Worm (Caenorhabditis elegans) whole organism, L1 larva: Measurements from ENCODE around the gene F08D12.4.
A peak's percentile ranks its signal among the peaks of the same experiment; 100 is the strongest.

Experiments used
- C16A3.4 ChIP-seq: fragments of 150-350 bp; optimal IDR thresholded peaks from 2 replicates; lab custom pipeline; 2014; ENCODE audit warnings: missing biosample characterization, missing genetic modification characterization
- F16B12.6 ChIP-seq: fragments of 150-350 bp; optimal IDR thresholded peaks from 2 replicates; lab custom pipeline; 2014; ENCODE audit warnings: missing biosample characterization, missing genetic modification characterization
- aha-1 ChIP-seq: fragments of 150-350 bp; optimal IDR thresholded peaks from 2 replicates; lab custom pipeline; 2014; ENCODE audit warnings: missing biosample characterization, missing genetic modification characterization
- ama-1 ChIP-seq: fragments of 150-350 bp; optimal IDR thresholded peaks from 2 replicates; lab custom pipeline; 2014
- ceh-63 ChIP-seq: fragments of 200-800 bp; sonication (Bioruptor generic); optimal IDR thresholded peaks from 2 replicates; lab custom pipeline; 2018; ENCODE audit warnings: mild to moderate bottlenecking, missing genetic modification characterization, missing compliant biosample characterization
- ceh-8 ChIP-seq: fragments of 200-800 bp; sonication (Bioruptor generic); optimal IDR thresholded peaks from 2 replicates; lab custom pipeline; 2018; ENCODE audit warnings: mild to moderate bottlenecking, missing genetic modification characterization, moderate library complexity, missing compliant biosample characterization
- ceh-82 ChIP-seq, 3 experiments: fragments of 150-350 bp in 1 of 3; sonication (generic microtip) in 2 of 3; optimal IDR thresholded peaks; 2 replicates each; lab custom pipeline; 2014 to 2017; ENCODE audit warnings: missing biosample characterization in 3 of 3, missing genetic modification characterization in 3 of 3
- dpl-1 ChIP-seq, 3 experiments: fragments of 150-350 bp in 2 of 3; sonication (generic microtip) in 1 of 3; optimal IDR thresholded peaks; 2 replicates each; lab custom pipeline; 2014 to 2017; ENCODE audit warnings: missing biosample characterization in 3 of 3, missing genetic modification characterization in 3 of 3, missing genetic modification reagents in 3 of 3
- dsc-1 ChIP-seq: sonication (generic microtip); optimal IDR thresholded peaks from 2 replicates; lab custom pipeline; 2016; ENCODE audit warnings: mild to moderate bottlenecking, missing genetic modification characterization, missing compliant biosample characterization
- efl-1 ChIP-seq, 4 experiments: fragments of 150-350 bp; optimal IDR thresholded peaks in 3 of 4; peaks in 1 of 4; 1 replicate in 1 of 4; 2 replicates in 3 of 4; lab custom pipeline; 2014; ENCODE audit warnings: missing biosample characterization in 2 of 4, missing genetic modification characterization in 2 of 4, missing genetic modification reagents in 2 of 4
- egl-13 ChIP-seq: sonication (generic microtip); optimal IDR thresholded peaks from 2 replicates; lab custom pipeline; 2016; ENCODE audit warnings: missing genotype, missing genetic modification reagents, missing genetic modification characterization, missing compliant biosample characterization
- fkh-10 ChIP-seq: sonication (generic microtip); optimal IDR thresholded peaks from 2 replicates; lab custom pipeline; 2017; ENCODE audit warnings: missing biosample characterization, missing genetic modification reagents, missing genetic modification characterization
- isw-1 ChIP-seq: fragments of 200-800 bp; sonication (Bioruptor generic); IDR thresholded peaks from 2 replicates; pipeline ENCODE4 v1.3.6; 2022; ENCODE audit warnings: missing genetic modification characterization, missing compliant biosample characterization
- lin-13 ChIP-seq: fragments of 150-350 bp; optimal IDR thresholded peaks from 2 replicates; lab custom pipeline; 2014; ENCODE audit warnings: missing biosample characterization, missing genetic modification reagents, missing genetic modification characterization
- lin-14 ChIP-seq: fragments of 200-800 bp; sonication (Bioruptor generic); optimal IDR thresholded peaks from 2 replicates; lab custom pipeline; 2018; ENCODE audit warnings: mild to moderate bottlenecking, missing genetic modification characterization, moderate library complexity, missing compliant biosample characterization
- lin-15B ChIP-seq: fragments of 150-350 bp; sonication (generic microtip); optimal IDR thresholded peaks from 3 replicates; lab custom pipeline; 2014; ENCODE audit warnings: missing biosample characterization, missing genetic modification characterization
- lin-35 ChIP-seq, 2 experiments: fragments of 150-350 bp; optimal IDR thresholded peaks; 2 replicates each; lab custom pipeline; 2014; ENCODE audit warnings: missing biosample characterization in 2 of 2, missing genetic modification characterization in 2 of 2, missing genetic modification reagents in 2 of 2
- lsy-2 ChIP-seq, 2 experiments: fragments of 150-350 bp; optimal IDR thresholded peaks; 2 replicates each; lab custom pipeline; 2014; ENCODE audit warnings: missing biosample characterization in 2 of 2, missing genetic modification characterization in 2 of 2
- mdl-1 ChIP-seq, 2 experiments: fragments of 150-350 bp; optimal IDR thresholded peaks; 2 replicates each; lab custom pipeline; 2014 to 2017; ENCODE audit warnings: missing biosample characterization in 2 of 2, missing genetic modification characterization in 2 of 2, inconsistent platforms in 1 of 2
- mep-1 ChIP-seq: fragments of 150-350 bp; optimal IDR thresholded peaks from 2 replicates; lab custom pipeline; 2014; ENCODE audit warnings: missing biosample characterization, missing genetic modification characterization
- nhr-11 ChIP-seq: fragments of 150-350 bp; optimal IDR thresholded peaks from 2 replicates; lab custom pipeline; 2014; ENCODE audit warnings: missing biosample characterization, missing genetic modification characterization
- nhr-19 ChIP-seq: fragments of 200-800 bp; sonication (Bioruptor generic); conservative IDR thresholded peaks from 2 replicates; pipeline ENCODE4 v1.3.6; 2022; ENCODE audit warnings: missing genetic modification characterization, missing compliant biosample characterization
- nhr-20 ChIP-seq: sonication (generic microtip); optimal IDR thresholded peaks from 2 replicates; lab custom pipeline; 2016; ENCODE audit warnings: mild to moderate bottlenecking, missing genetic modification characterization, missing compliant biosample characterization
- nhr-76 ChIP-seq: sonication (generic microtip); optimal IDR thresholded peaks from 2 replicates; lab custom pipeline; 2017; ENCODE audit warnings: missing biosample characterization, missing genetic modification characterization
- nhr-77 ChIP-seq: fragments of 150-350 bp; optimal IDR thresholded peaks from 2 replicates; lab custom pipeline; 2014; ENCODE audit warnings: missing biosample characterization, missing genetic modification characterization
- nhr-90 ChIP-seq: sonication (generic microtip); optimal IDR thresholded peaks from 2 replicates; lab custom pipeline; 2016; ENCODE audit warnings: mild to moderate bottlenecking, missing genetic modification characterization, missing compliant biosample characterization; ENCODE audit not compliant: poor library complexity
- pax-3 ChIP-seq: fragments of 200-800 bp; sonication (Bioruptor generic); optimal IDR thresholded peaks from 2 replicates; lab custom pipeline; 2018; ENCODE audit warnings: mild to moderate bottlenecking, missing genetic modification characterization, moderate library complexity, missing compliant biosample characterization
- pqm-1 ChIP-seq: sonication (generic microtip); optimal IDR thresholded peaks from 3 replicates; lab custom pipeline; 2017; ENCODE audit warnings: missing biosample characterization, missing genetic modification characterization
- rnt-1 ChIP-seq: sonication (generic microtip); optimal IDR thresholded peaks from 2 replicates; lab custom pipeline; 2016; ENCODE audit warnings: mild to moderate bottlenecking, missing genetic modification characterization, moderate library complexity, missing compliant biosample characterization
- snu-23 ChIP-seq: sonication (generic microtip); optimal IDR thresholded peaks from 2 replicates; lab custom pipeline; 2016; ENCODE audit warnings: missing genetic modification characterization, missing compliant biosample characterization
- sox-4 ChIP-seq: sonication (generic microtip); optimal IDR thresholded peaks from 2 replicates; lab custom pipeline; 2016; ENCODE audit warnings: missing genetic modification characterization, missing compliant biosample characterization
- swsn-7 ChIP-seq: sonication (generic microtip); optimal IDR thresholded peaks from 2 replicates; lab custom pipeline; 2016; ENCODE audit warnings: missing genetic modification characterization, missing compliant biosample characterization
- tbx-2 ChIP-seq: sonication (generic microtip); optimal IDR thresholded peaks from 2 replicates; lab custom pipeline; 2016; ENCODE audit warnings: missing genetic modification characterization, missing compliant biosample characterization
- tlp-1 ChIP-seq: fragments of 150-350 bp; optimal IDR thresholded peaks from 2 replicates; lab custom pipeline; 2014; ENCODE audit warnings: missing biosample characterization, missing genetic modification characterization
- unc-130 ChIP-seq: fragments of 150-350 bp; optimal IDR thresholded peaks from 2 replicates; lab custom pipeline; 2017; ENCODE audit warnings: missing biosample characterization, missing genetic modification characterization, inconsistent platforms
- unc-62 ChIP-seq: fragments of 150-350 bp; optimal IDR thresholded peaks from 2 replicates; lab custom pipeline; 2014; ENCODE audit warnings: missing biosample characterization, missing genetic modification reagents, missing genetic modification characterization
- vab-15 ChIP-seq: sonication (generic microtip); optimal IDR thresholded peaks from 2 replicates; lab custom pipeline; 2017; ENCODE audit warnings: missing genotype, mild to moderate bottlenecking, missing genetic modification characterization, missing compliant biosample characterization
- xbp-1 ChIP-seq: sonication (generic microtip); optimal IDR thresholded peaks from 2 replicates; lab custom pipeline; 2016; ENCODE audit warnings: missing genetic modification characterization, missing compliant biosample characterization
- zag-1 ChIP-seq: fragments of 150-350 bp; optimal IDR thresholded peaks from 2 replicates; lab custom pipeline; 2014; ENCODE audit warnings: missing biosample characterization, missing genetic modification characterization
- ztf-11 ChIP-seq, 2 experiments: sonication (generic microtip); optimal IDR thresholded peaks; 2 replicates each; lab custom pipeline; 2016 to 2017; ENCODE audit warnings: missing genetic modification characterization in 2 of 2, missing biosample characterization in 1 of 2, missing compliant biosample characterization in 1 of 2
- ztf-4 ChIP-seq: fragments of 150-350 bp; optimal IDR thresholded peaks from 2 replicates; lab custom pipeline; 2014; ENCODE audit warnings: missing biosample characterization, missing genetic modification characterization

Gene F08D12.4

ce11 chrII:2780804-2781203, 2.9 kb downstream of the F08D12.4 start:
- no peak for TF ChIP-seq ztf-11 (tag; optimal IDR thresholded peaks at IDR 0.05; lab: Kevin White, UChicago)
- no peak for TF ChIP-seq tlp-1 (tag; lab: Kevin White, UChicago)
- TF ChIP-seq egl-13 (tag; lab: Kevin White, UChicago) = no peak
- no peak for TF ChIP-seq ceh-8
- TF ChIP-seq nhr-77 (tag; lab: Kevin White, UChicago) = no peak
- no peak for TF ChIP-seq dsc-1 (tag; lab: Kevin White, UChicago)
- TF ChIP-seq ceh-63 (GFP tag; lab: Kevin White, UChicago) = no peak
- no peak for TF ChIP-seq rnt-1 (tag; lab: Kevin White, UChicago)
- TF ChIP-seq unc-62 = no peak
- TF ChIP-seq nhr-11 (tag; lab: Kevin White, UChicago) = no peak
- no peak for TF ChIP-seq pqm-1 (tag; lab: Kevin White, UChicago)
- no peak for TF ChIP-seq tbx-2 (tag; lab: Kevin White, UChicago)
- no peak for TF ChIP-seq zag-1 (tag; lab: Kevin White, UChicago)
- TF ChIP-seq, all 84 proteins: peak for 0

- TF ChIP-seq lsy-2 (tag; optimal IDR thresholded peaks at IDR 0.05; lab: Kevin White, UChicago) (no peak), efl-1 (optimal IDR thresholded peaks at IDR 0.05; lab: Kevin White, UChicago) (no peak), efl-1 (GFP tag; optimal IDR thresholded peaks at IDR 0.05 in 1 of 2; lab: Kevin White, UChicago) (no peak), dpl-1 (GFP tag; optimal IDR thresholded peaks at IDR 0.05; lab: Kevin White, UChicago) (no peak), pax-3 (no peak), unc-62 (no peak), unc-130 (tag; lab: Kevin White, UChicago) (no peak), pqm-1 (tag; lab: Kevin White, UChicago) (no peak), ama-1 (lab: Kevin White, UChicago) (no peak), C16A3.4 (tag; lab: Kevin White, UChicago) (no peak), tlp-1 (tag; lab: Kevin White, UChicago) (no peak), nhr-76 (tag; lab: Kevin White, UChicago) (no peak)
These were observed 3.4 kb downstream of the F08D12.4 start, which contains the start of gene F08D12.2 for ce11 chrII:2781355-2781754. TSS of gene F08D12.2 (plus strand) at chrII:2781655.

- TF ChIP-seq aha-1 (tag; lab: Kevin White, UChicago) = no peak
These were observed 5.4 kb downstream of the F08D12.4 start for ce11 chrII:2783380-2783779.

- TF ChIP-seq nhr-90 (tag; lab: Kevin White, UChicago) (no peak), efl-1 (optimal IDR thresholded peaks at IDR 0.05; lab: Kevin White, UChicago) (no peak), efl-1 (GFP tag; optimal IDR thresholded peaks at IDR 0.05 in 1 of 2; lab: Kevin White, UChicago) (peak in 1 of 2 experiments; percentile 49)
These were observed 7.8 kb downstream of the F08D12.4 start for ce11 chrII:2785787-2786186.

- TF ChIP-seq efl-1 (optimal IDR thresholded peaks at IDR 0.05; lab: Kevin White, UChicago) = peak; percentile 56 to 60
- peak; percentile 53 to 95 for TF ChIP-seq efl-1 (GFP tag; optimal IDR thresholded peaks at IDR 0.05 in 1 of 2; lab: Kevin White, UChicago)
- no peak for TF ChIP-seq fkh-10 (GFP tag; lab: Kevin White, UChicago)
- TF ChIP-seq C16A3.4 (tag; lab: Kevin White, UChicago) = peak; percentile 42
- no peak for TF ChIP-seq mep-1
- TF ChIP-seq swsn-7 (tag; lab: Kevin White, UChicago) = peak; percentile 10
- peak; percentile 91 for TF ChIP-seq F16B12.6
- TF ChIP-seq isw-1 (GFP tag; lab: Robert Waterston, UW) = peak; percentile 18; the same call in 1 of the 2 replicates
- TF ChIP-seq lin-15B (tag; lab: Kevin White, UChicago) = peak; percentile 15
- peak; percentile 57 for TF ChIP-seq lin-14 (GFP tag; lab: Kevin White, UChicago)
- peak; percentile 36 to 63 for TF ChIP-seq lsy-2 (tag; optimal IDR thresholded peaks at IDR 0.05; lab: Kevin White, UChicago)
- TF ChIP-seq vab-15 (tag; lab: Kevin White, UChicago) = peak; percentile 26
- TF ChIP-seq sox-4 (tag; lab: Kevin White, UChicago) = no peak
- peak; percentile 48 for TF ChIP-seq snu-23 (GFP tag; lab: Kevin White, UChicago)
- TF ChIP-seq nhr-19 = peak; percentile 23
- TF ChIP-seq ceh-82 (tag; optimal IDR thresholded peaks at IDR 0.05; lab: Kevin White, UChicago) = peak in 2 of 3 experiments; percentile 27 to 41
- peak; percentile 29 to 61 for TF ChIP-seq lin-35 (GFP tag; optimal IDR thresholded peaks at IDR 0.05; lab: Kevin White, UChicago)
- TF ChIP-seq lin-13 (GFP tag; lab: Kevin White, UChicago) = peak; percentile 27
- peak; percentile 23 to 57 (median 57) for TF ChIP-seq dpl-1 (GFP tag; optimal IDR thresholded peaks at IDR 0.05; lab: Kevin White, UChicago)
- no peak for TF ChIP-seq ztf-4 (tag; lab: Kevin White, UChicago)
- TF ChIP-seq nhr-20 (tag; lab: Kevin White, UChicago) = no peak
- TF ChIP-seq unc-130 (tag; lab: Kevin White, UChicago) = peak; percentile 64
- TF ChIP-seq xbp-1 (tag; lab: Kevin White, UChicago) = peak; percentile 27
- peak in 1 of 2 experiments; percentile 18 for TF ChIP-seq mdl-1 (tag; optimal IDR thresholded peaks at IDR 0.05; lab: Kevin White, UChicago)
- TF ChIP-seq, all 84 proteins: peak for 18
These were observed 9.1 kb downstream of the F08D12.4 start, which contains the start of the genes F08D12.12 and srpa-72 for ce11 chrII:2787031-2787512. TSS of gene F08D12.12 (minus strand) at chrII:2787081. TSS of gene srpa-72 (plus strand) at chrII:2787481.
